Fruit fly (Drosophila melanogaster) Kc167 (cell line): Measurements from ENCODE around the gene CG33687.

Experiments
- h ChIP-seq: fragments of >200 bp; optimal IDR thresholded peaks from 3 replicates; lab custom pipeline; 2018; ENCODE audit warnings: missing external identifiers
- psq ChIP-seq: fragments of >200 bp; optimal IDR thresholded peaks from 2 replicates; lab custom pipeline; 2017; ENCODE audit warnings: missing external identifiers

- TF ChIP-seq h (lab: Kevin White, UChicago) (no peak), psq (lab: Kevin White, UChicago) (no peak)
Observed at dm6 chr3L:16196588-16197183, 982 bp upstream of the CG33687 start.
